Fruit fly (Drosophila melanogaster) whole organism, embryonic: ENCODE data around the gene CG13842.
A peak's percentile ranks its signal among the peaks of the same experiment; 100 is the strongest.

Experiments
- Asciz ChIP-seq: fragments of 200-800 bp; sonication (Bioruptor generic); optimal IDR thresholded peaks from 2 replicates; lab custom pipeline; 2017; ENCODE audit warnings: missing biosample characterization, mild to moderate bottlenecking, missing genetic modification characterization, missing genetic modification reagents
- Atf6 ChIP-seq: fragments of 200-800 bp; sonication (Bioruptor generic); IDR thresholded peaks from 2 replicates; pipeline ENCODE4 v1.3.6; 2022; ENCODE audit warnings: missing biosample characterization, missing genetic modification characterization
- CG1024 ChIP-seq: fragments of 200-800 bp; sonication (Bioruptor generic); IDR thresholded peaks from 2 replicates; pipeline ENCODE4 v1.3.6; 2022; ENCODE audit warnings: missing biosample characterization, missing genetic modification characterization
- CG10321 ChIP-seq: fragments of 200-800 bp; sonication (Bioruptor generic); IDR thresholded peaks from 2 replicates; pipeline ENCODE4 v1.3.6; 2022; ENCODE audit warnings: missing biosample characterization, missing genetic modification characterization
- CG12071 ChIP-seq: fragments of 200-800 bp; sonication (Bioruptor generic); optimal IDR thresholded peaks from 3 replicates; lab custom pipeline; 2018; ENCODE audit warnings: missing biosample characterization, mild to moderate bottlenecking, missing genetic modification characterization
- CG12236 ChIP-seq: fragments of 200-800 bp; sonication (Bioruptor generic); optimal IDR thresholded peaks from 2 replicates; lab custom pipeline; 2016; ENCODE audit warnings: missing biosample characterization, missing genetic modification characterization
- CG12769 ChIP-seq: fragments of 200-800 bp; sonication (Bioruptor generic); optimal IDR thresholded peaks from 2 replicates; lab custom pipeline; 2019; ENCODE audit warnings: missing biosample characterization, mild to moderate bottlenecking, missing genetic modification characterization, moderate library complexity
- CG13287 ChIP-seq: fragments of 200-800 bp; sonication (Bioruptor generic); IDR thresholded peaks from 2 replicates; pipeline ENCODE4 v1.3.6; 2022; ENCODE audit warnings: missing biosample characterization, missing genetic modification characterization; ENCODE audit not compliant: partially characterized antibody
- CG13424 ChIP-seq: fragments of 200-800 bp; sonication (Bioruptor generic); optimal IDR thresholded peaks from 2 replicates; lab custom pipeline; 2019; ENCODE audit warnings: missing biosample characterization, mild to moderate bottlenecking, missing genetic modification characterization, moderate library complexity
- CG13894 ChIP-seq: fragments of 200-800 bp; sonication (Bioruptor generic); optimal IDR thresholded peaks from 3 replicates; lab custom pipeline; 2018; ENCODE audit warnings: missing biosample characterization, mild to moderate bottlenecking, missing genetic modification characterization, moderate library complexity
- CG16813 ChIP-seq: fragments of 200-800 bp; sonication (Bioruptor generic); IDR thresholded peaks from 3 replicates; pipeline ENCODE4 v1.3.6; 2022; ENCODE audit warnings: missing biosample characterization, missing genetic modification characterization; ENCODE audit not compliant: partially characterized antibody
- CG17186 ChIP-seq: fragments of 200-800 bp; sonication (Bioruptor generic); optimal IDR thresholded peaks from 3 replicates; lab custom pipeline; 2017; ENCODE audit warnings: missing biosample characterization, missing genetic modification reagents, missing genetic modification characterization
- CG17328 ChIP-seq: fragments of 200-800 bp; sonication (Bioruptor generic); IDR thresholded peaks from 2 replicates; pipeline ENCODE4 v1.3.6; 2022; ENCODE audit warnings: missing biosample characterization, missing genetic modification characterization
- CG1832 ChIP-seq: fragments of 200-800 bp; sonication (Bioruptor generic); optimal IDR thresholded peaks from 2 replicates; lab custom pipeline; 2017; ENCODE audit warnings: missing biosample characterization, mild to moderate bottlenecking, missing genetic modification characterization, inconsistent platforms
- CG2199 ChIP-seq: fragments of 200-800 bp; sonication (Bioruptor generic); IDR thresholded peaks from 3 replicates; pipeline ENCODE4 v1.3.6; 2022; ENCODE audit warnings: missing biosample characterization, missing genetic modification characterization
- CG2875 ChIP-seq: fragments of 200-800 bp; sonication (Bioruptor generic); optimal IDR thresholded peaks from 2 replicates; lab custom pipeline; 2017; ENCODE audit warnings: missing biosample characterization, mild to moderate bottlenecking, missing genetic modification characterization, missing genetic modification reagents
- CG31441 ChIP-seq: fragments of 200-800 bp; sonication (Bioruptor generic); IDR thresholded peaks from 2 replicates; pipeline ENCODE4 v1.3.6; 2022; ENCODE audit warnings: missing biosample characterization, missing genetic modification characterization
- CG34376 ChIP-seq: fragments of 200-800 bp; sonication (Bioruptor generic); optimal IDR thresholded peaks from 2 replicates; lab custom pipeline; 2018; ENCODE audit warnings: missing biosample characterization, mild to moderate bottlenecking, missing genetic modification characterization
- CG3995 ChIP-seq: fragments of 200-800 bp; sonication (Bioruptor generic); optimal IDR thresholded peaks from 3 replicates; lab custom pipeline; 2016; ENCODE audit warnings: missing biosample characterization, missing genetic modification characterization
- CG4820 ChIP-seq: fragments of 200-800 bp; sonication (Bioruptor generic); optimal IDR thresholded peaks from 3 replicates; lab custom pipeline; 2016; ENCODE audit warnings: missing biosample characterization, missing genetic modification characterization
- CG5953 ChIP-seq: fragments of 200-800 bp; sonication (Bioruptor generic); IDR thresholded peaks from 2 replicates; pipeline ENCODE4 v1.3.6; 2022; ENCODE audit warnings: missing biosample characterization, missing genetic modification characterization
- CG6791 ChIP-seq: fragments of 200-800 bp; sonication (Bioruptor generic); IDR thresholded peaks from 3 replicates; pipeline ENCODE4 v1.3.6; 2022; ENCODE audit warnings: missing biosample characterization, missing genetic modification characterization; ENCODE audit not compliant: partially characterized antibody
- CG7987 ChIP-seq: fragments of 200-800 bp; sonication (Bioruptor generic); optimal IDR thresholded peaks from 2 replicates; lab custom pipeline; 2018; ENCODE audit warnings: missing biosample characterization, mild to moderate bottlenecking, missing genetic modification characterization, moderate library complexity
- Camta ChIP-seq: fragments of 200-800 bp; sonication (Bioruptor generic); optimal IDR thresholded peaks from 2 replicates; lab custom pipeline; 2016; ENCODE audit warnings: missing biosample characterization, missing genetic modification characterization
- Dad ChIP-seq: fragments of 200-800 bp; sonication (Bioruptor generic); optimal IDR thresholded peaks from 3 replicates; lab custom pipeline; 2016; ENCODE audit warnings: missing biosample characterization, missing genetic modification characterization
- Hand ChIP-seq: fragments of 200-800 bp; sonication (Bioruptor generic); optimal IDR thresholded peaks from 2 replicates; lab custom pipeline; 2017; ENCODE audit warnings: mild to moderate bottlenecking, missing biosample characterization, missing genetic modification reagents, missing genetic modification characterization
- HmgZ ChIP-seq: fragments of 200-800 bp; sonication (Bioruptor generic); optimal IDR thresholded peaks from 2 replicates; lab custom pipeline; 2018; ENCODE audit warnings: missing biosample characterization, mild to moderate bottlenecking, missing genetic modification characterization
- Max ChIP-seq: fragments of 200-800 bp; sonication (Bioruptor generic); optimal IDR thresholded peaks from 2 replicates; lab custom pipeline; 2016; ENCODE audit warnings: missing biosample characterization, mild to moderate bottlenecking, missing genetic modification characterization
- NC2β ChIP-seq: fragments of 200-800 bp; sonication (Bioruptor generic); optimal IDR thresholded peaks from 2 replicates; lab custom pipeline; 2016; ENCODE audit warnings: missing biosample characterization, missing genetic modification characterization
- PHDP ChIP-seq: fragments of 200-800 bp; sonication (Bioruptor generic); optimal IDR thresholded peaks from 3 replicates; lab custom pipeline; 2018; ENCODE audit warnings: missing biosample characterization, mild to moderate bottlenecking, missing genetic modification characterization, moderate library complexity
- ab ChIP-seq: fragments of 200-800 bp; sonication (Bioruptor generic); optimal IDR thresholded peaks from 2 replicates; lab custom pipeline; 2016; ENCODE audit warnings: missing biosample characterization, missing genetic modification characterization
- abd-A ChIP-seq: fragments of 200-800 bp; sonication (Bioruptor generic); optimal IDR thresholded peaks from 3 replicates; lab custom pipeline; 2019; ENCODE audit warnings: missing biosample characterization, mild to moderate bottlenecking, missing genetic modification characterization, moderate library complexity
- amos ChIP-seq: fragments of 200-800 bp; sonication (Bioruptor generic); IDR thresholded peaks from 2 replicates; pipeline ENCODE4 v1.3.6; 2022; ENCODE audit warnings: missing biosample characterization, missing genetic modification characterization; ENCODE audit not compliant: partially characterized antibody
- br ChIP-seq: fragments of >200 bp; optimal IDR thresholded peaks from 2 replicates; lab custom pipeline; 2017
- caup ChIP-seq: fragments of 200-800 bp; sonication (Bioruptor generic); optimal IDR thresholded peaks from 3 replicates; lab custom pipeline; 2017; ENCODE audit warnings: missing biosample characterization, mild to moderate bottlenecking, missing genetic modification characterization, moderate library complexity; ENCODE audit not compliant: severe bottlenecking
- dm ChIP-seq: fragments of 200-800 bp; sonication (Bioruptor generic); optimal IDR thresholded peaks from 3 replicates; lab custom pipeline; 2016; ENCODE audit warnings: missing biosample characterization, missing genetic modification characterization
- en ChIP-seq: fragments of 200-800 bp; sonication (Bioruptor generic); optimal IDR thresholded peaks from 2 replicates; lab custom pipeline; 2016; ENCODE audit warnings: missing biosample characterization, missing genetic modification characterization
- fd102C ChIP-seq: fragments of 200-800 bp; sonication (Bioruptor generic); optimal IDR thresholded peaks from 2 replicates; lab custom pipeline; 2018; ENCODE audit warnings: missing biosample characterization, mild to moderate bottlenecking, missing genetic modification characterization, moderate library complexity
- gcm ChIP-seq: fragments of 200-800 bp; sonication (Bioruptor generic); optimal IDR thresholded peaks from 2 replicates; lab custom pipeline; 2019; ENCODE audit warnings: missing biosample characterization, mild to moderate bottlenecking, missing genetic modification characterization, moderate library complexity
- lilli ChIP-seq: fragments of 200-800 bp; sonication (Bioruptor generic); optimal IDR thresholded peaks from 3 replicates; lab custom pipeline; 2016; ENCODE audit warnings: missing biosample characterization, missing genetic modification characterization
- lov ChIP-seq, 2 experiments: fragments of 200-800 bp in 1 of 2; fragments of >200 bp in 1 of 2; sonication (Bioruptor generic) in 1 of 2; IDR thresholded peaks in 1 of 2; optimal IDR thresholded peaks in 1 of 2; 2 replicates in 1 of 2; 3 replicates in 1 of 2; pipeline versions ENCODE4 v1.3.6 to Lab custom; 2017 to 2022; ENCODE audit warnings: missing biosample characterization in 1 of 2, missing genetic modification characterization in 1 of 2
- mirr ChIP-seq: fragments of 200-800 bp; sonication (Bioruptor generic); optimal IDR thresholded peaks from 3 replicates; lab custom pipeline; 2018; ENCODE audit warnings: missing biosample characterization, mild to moderate bottlenecking, missing genetic modification characterization
- nau ChIP-seq: fragments of 200-800 bp; sonication (Bioruptor generic); optimal IDR thresholded peaks from 3 replicates; lab custom pipeline; 2017; ENCODE audit warnings: missing biosample characterization, mild to moderate bottlenecking, missing genetic modification characterization, missing genetic modification reagents
- nmo ChIP-seq: fragments of 200-800 bp; sonication (Bioruptor generic); optimal IDR thresholded peaks from 2 replicates; lab custom pipeline; 2018; ENCODE audit warnings: missing biosample characterization, mild to moderate bottlenecking, missing genetic modification characterization, moderate library complexity
- odd ChIP-seq: fragments of 200-800 bp; sonication (Bioruptor generic); optimal IDR thresholded peaks from 2 replicates; lab custom pipeline; 2017; ENCODE audit warnings: missing biosample characterization, mild to moderate bottlenecking, missing genetic modification characterization
- so ChIP-seq: fragments of 200-800 bp; sonication (Bioruptor generic); IDR thresholded peaks from 3 replicates; pipeline ENCODE4 v1.3.6; 2022; ENCODE audit warnings: missing biosample characterization, missing genetic modification characterization
- tll ChIP-seq, 2 experiments: fragments of 200-800 bp in 1 of 2; fragments of >200 bp in 1 of 2; sonication (Bioruptor generic) in 1 of 2; optimal IDR thresholded peaks; 2 replicates each; lab custom pipeline; 2017 to 2019; ENCODE audit warnings: missing biosample characterization in 2 of 2, missing genetic modification characterization in 2 of 2, mild to moderate bottlenecking in 1 of 2, moderate library complexity in 1 of 2
- tna ChIP-seq: fragments of 200-800 bp; sonication (Bioruptor generic); IDR thresholded peaks from 2 replicates; pipeline ENCODE4 v1.3.6; 2022; ENCODE audit warnings: missing biosample characterization, missing genetic modification characterization; ENCODE audit not compliant: partially characterized antibody
- toy ChIP-seq: fragments of 200-800 bp; sonication (Bioruptor generic); IDR thresholded peaks from 2 replicates; pipeline ENCODE4 v1.3.6; 2022; ENCODE audit warnings: missing biosample characterization, missing genetic modification characterization
- unpg ChIP-seq: fragments of 200-800 bp; sonication (Bioruptor generic); optimal IDR thresholded peaks from 3 replicates; lab custom pipeline; 2018; ENCODE audit warnings: missing biosample characterization, mild to moderate bottlenecking, missing genetic modification characterization, moderate library complexity

The CG13842 gene

dm6 chr3R:22753600-22753894 lies 46.5 kb upstream of the CG13842 start (continued):
- TF ChIP-seq CG13287 (GFP tag; lab: Robert Waterston, UW) (peak; percentile 43; the same call in 1 of the 2 replicates), lov (optimal IDR thresholded peaks at IDR 0.05; lab: Kevin White, UChicago) (no peak), lov (GFP tag; IDR thresholded peaks at IDR 0.05; lab: Robert Waterston, UW) (no peak), CG12769 (tag; lab: Kevin White, UChicago) (peak; percentile 27), gcm (no peak), en (no peak), Max (GFP tag; lab: Kevin White, UChicago) (no peak), CG16813 (GFP tag; lab: Robert Waterston, UW) (no peak), CG5953 (0 out of 2 replicates have a peak, but pooled peaks have one; percentile 14), fd102C (GFP tag; lab: Kevin White, UChicago) (no peak), CG10321 (GFP tag; lab: Robert Waterston, UW) (no peak), unpg (GFP tag; lab: Kevin White, UChicago) (no peak), amos (GFP tag; lab: Robert Waterston, UW) (no peak), CG31441 (GFP tag; lab: Robert Waterston, UW) (no peak), CG1832 (no peak), CG6791 (GFP tag; lab: Robert Waterston, UW) (no peak), CG12071 (GFP tag; lab: Kevin White, UChicago) (peak; percentile 27), NC2β (GFP tag; lab: Kevin White, UChicago) (no peak), Dad (GFP tag; lab: Kevin White, UChicago) (no peak), nmo (GFP tag; lab: Kevin White, UChicago) (no peak), Camta (no peak), caup (GFP tag; lab: Kevin White, UChicago) (no peak), tna (GFP tag; lab: Robert Waterston, UW) (no peak), Hand (GFP tag; lab: Kevin White, UChicago) (no peak), CG2875 (GFP tag; lab: Kevin White, UChicago) (no peak), lilli (GFP tag; lab: Kevin White, UChicago) (no peak), CG1024 (no peak), mirr (GFP tag; lab: Kevin White, UChicago) (peak; percentile 70), CG17328 (GFP tag; lab: Robert Waterston, UW) (no peak), abd-A (peak; percentile 44), tll (GFP tag; optimal IDR thresholded peaks at IDR 0.05; lab: Kevin White, UChicago) (no peak), dm (GFP tag; lab: Kevin White, UChicago) (no peak), CG7987 (GFP tag; lab: Kevin White, UChicago) (peak; percentile 52), br (lab: Kevin White, UChicago) (no peak), toy (GFP tag; lab: Robert Waterston, UW) (no peak), nau (GFP tag; lab: Kevin White, UChicago) (no peak), CG12236 (no peak), Atf6 (GFP tag; lab: Robert Waterston, UW) (no peak), so (GFP tag; lab: Robert Waterston, UW) (peak; percentile 65; the same call in 1 of the 3 replicates), CG34376 (GFP tag; lab: Kevin White, UChicago) (peak; percentile 62), CG13894 (tag; lab: Kevin White, UChicago) (no peak), odd (no peak), CG4820 (GFP tag; lab: Kevin White, UChicago) (no peak), PHDP (tag; lab: Kevin White, UChicago) (no peak), CG17186 (GFP tag; lab: Kevin White, UChicago) (no peak), CG13424 (tag; lab: Kevin White, UChicago) (no peak), ab (GFP tag; lab: Kevin White, UChicago) (no peak), CG2199 (GFP tag; lab: Robert Waterston, UW) (0 out of 3 replicates have a peak, but pooled peaks have one; percentile 65), HmgZ (tag; lab: Kevin White, UChicago) (no peak), Asciz (GFP tag; lab: Kevin White, UChicago) (no peak), CG3995 (GFP tag; lab: Kevin White, UChicago) (no peak)
